Worm (Caenorhabditis elegans) whole organism, early embryonic: ENCODE results near the gene C06A1.6.

ENCODE experiments used
- B0310.2 ChIP-seq: sonication (generic microtip); optimal IDR thresholded peaks from 2 replicates; lab custom pipeline; 2016; ENCODE audit warnings: mild to moderate bottlenecking, missing genetic modification characterization, missing compliant biosample characterization
- F13C5.2 ChIP-seq: sonication (generic microtip); optimal IDR thresholded peaks from 2 replicates; lab custom pipeline; 2017; ENCODE audit warnings: mild to moderate bottlenecking, missing genetic modification characterization, inconsistent platforms, missing compliant biosample characterization
- aly-1 ChIP-seq: sonication (generic microtip); optimal IDR thresholded peaks from 2 replicates; lab custom pipeline; 2016; ENCODE audit warnings: missing genetic modification characterization, missing compliant biosample characterization
- ama-1 ChIP-seq: fragments of 150-350 bp; optimal IDR thresholded peaks from 2 replicates; lab custom pipeline; 2014
- ceh-13 ChIP-seq: fragments of 200-800 bp; sonication (Bioruptor generic); optimal IDR thresholded peaks from 2 replicates; lab custom pipeline; 2018; ENCODE audit warnings: mild to moderate bottlenecking, missing genetic modification characterization, missing compliant biosample characterization
- ceh-36 ChIP-seq: sonication (generic microtip); optimal IDR thresholded peaks from 2 replicates; lab custom pipeline; 2016; ENCODE audit warnings: missing genetic modification characterization, inconsistent platforms, missing compliant biosample characterization
- ets-7 ChIP-seq: sonication (generic microtip); optimal IDR thresholded peaks from 2 replicates; lab custom pipeline; 2016; ENCODE audit warnings: missing genotype, missing genetic modification characterization, missing compliant biosample characterization
- flt-1 ChIP-seq: fragments of 200-800 bp; sonication (Bioruptor generic); IDR thresholded peaks from 2 replicates; pipeline ENCODE4 v1.3.6; 2022; ENCODE audit warnings: missing genetic modification characterization, missing compliant biosample characterization
- hmbx-1 ChIP-seq: sonication (generic microtip); optimal IDR thresholded peaks from 2 replicates; lab custom pipeline; 2016; ENCODE audit warnings: mild to moderate bottlenecking, missing genetic modification characterization, missing compliant biosample characterization
- hmg-4 ChIP-seq: fragments of 200-800 bp; sonication (Bioruptor generic); optimal IDR thresholded peaks from 2 replicates; lab custom pipeline; 2018; ENCODE audit warnings: mild to moderate bottlenecking, missing genetic modification characterization, missing compliant biosample characterization
- hnd-1 ChIP-seq: sonication (generic microtip); optimal IDR thresholded peaks from 2 replicates; lab custom pipeline; 2016; ENCODE audit warnings: missing genetic modification characterization, missing compliant biosample characterization
- pes-1 ChIP-seq: fragments of 200-800 bp; sonication (Bioruptor generic); IDR thresholded peaks from 2 replicates; pipeline ENCODE4 v1.3.6; 2022; ENCODE audit warnings: missing genetic modification reagents, missing genetic modification characterization, missing compliant biosample characterization
- scrt-1 ChIP-seq: fragments of 200-800 bp; sonication (Bioruptor generic); IDR thresholded peaks from 2 replicates; pipeline ENCODE4 v1.3.6; 2022; ENCODE audit warnings: missing genetic modification characterization, missing compliant biosample characterization
- sea-1 ChIP-seq: fragments of 200-800 bp; sonication (Bioruptor generic); conservative IDR thresholded peaks from 2 replicates; pipeline ENCODE4 v1.3.6; 2022; ENCODE audit warnings: missing genetic modification characterization, missing compliant biosample characterization
- tbx-11 ChIP-seq: fragments of 200-800 bp; sonication (Bioruptor generic); IDR thresholded peaks from 2 replicates; pipeline ENCODE4 v1.3.6; 2022; ENCODE audit warnings: missing genetic modification characterization, missing compliant biosample characterization
- tbx-37 ChIP-seq: fragments of 200-800 bp; sonication (Bioruptor generic); conservative IDR thresholded peaks from 2 replicates; pipeline ENCODE4 v1.3.6; 2022; ENCODE audit warnings: missing genetic modification reagents, missing genetic modification characterization, missing compliant biosample characterization
- tra-4 ChIP-seq: sonication (generic microtip); optimal IDR thresholded peaks from 2 replicates; lab custom pipeline; 2017; ENCODE audit warnings: missing genetic modification characterization, missing compliant biosample characterization

Gene C06A1.6

ce11 chrII:10564578-10564977 lies at the start of gene C06A1.6, which contains the start of gene C06A1.7:
Gene C06A1.6 (minus strand): TSS chrII:10564678.
Gene C06A1.7 (plus strand): TSS chrII:10564891.
- TF ChIP-seq ama-1 (lab: Kevin White, UChicago) (no peak), hmbx-1 (tag; lab: Kevin White, UChicago) (no peak), tra-4 (no peak), hnd-1 (tag; lab: Kevin White, UChicago) (no peak)

ce11 chrII:10612743-10613142 lies 48.3 kb upstream of the C06A1.6 start, which contains the start of gene C14A4.12:
Gene C14A4.12 (plus strand): TSS chrII:10613043.
- no peak for TF ChIP-seq ets-7 (tag; lab: Kevin White, UChicago)
- TF ChIP-seq tra-4, result no peak
- no peak for TF ChIP-seq aly-1
- no peak for TF ChIP-seq scrt-1
- no peak for TF ChIP-seq ama-1 (lab: Kevin White, UChicago)
- no peak for TF ChIP-seq ceh-13 (GFP tag; lab: Kevin White, UChicago)
- no peak for TF ChIP-seq B0310.2 (tag; lab: Kevin White, UChicago)
- no peak for TF ChIP-seq hnd-1 (tag; lab: Kevin White, UChicago)
- no peak for TF ChIP-seq pes-1 (GFP tag; lab: Robert Waterston, UW)
- no peak for TF ChIP-seq sea-1 (GFP tag; lab: Robert Waterston, UW)
- no peak for TF ChIP-seq flt-1 (GFP tag; lab: Robert Waterston, UW)
- TF ChIP-seq tbx-37, result no peak
- no peak for TF ChIP-seq tbx-11 (GFP tag; lab: Robert Waterston, UW)
- no peak for TF ChIP-seq hmbx-1 (tag; lab: Kevin White, UChicago)
- no peak for TF ChIP-seq F13C5.2 (tag; lab: Kevin White, UChicago)
- no peak for TF ChIP-seq hmg-4 (GFP tag; lab: Kevin White, UChicago)
- no peak for TF ChIP-seq ceh-36

ce11 chrII:10608821-10609220 lies 44.3 kb upstream of the C06A1.6 start:
- TF ChIP-seq scrt-1, result no peak
- no peak for TF ChIP-seq tra-4
- TF ChIP-seq aly-1, result no peak
- no peak for TF ChIP-seq ets-7 (tag; lab: Kevin White, UChicago)

ce11 chrII:10607238-10607961 lies 42.9 kb upstream of the C06A1.6 start, which contains the start of gene ccm-3:
Gene ccm-3 (minus strand): TSS chrII:10607275.
- TF ChIP-seq ets-7 (tag; lab: Kevin White, UChicago) (no peak), ceh-36 (no peak), B0310.2 (tag; lab: Kevin White, UChicago) (no peak), tbx-11 (GFP tag; lab: Robert Waterston, UW) (no peak), tra-4 (no peak)

ce11 chrII:10605512-10605911 lies 41.0 kb upstream of the C06A1.6 start, which contains the start of gene taf-13:
Gene taf-13 (minus strand): TSS chrII:10605612.
- TF ChIP-seq F13C5.2 (tag; lab: Kevin White, UChicago), result no peak
- TF ChIP-seq ets-7 (tag; lab: Kevin White, UChicago), result no peak
- TF ChIP-seq sea-1 (GFP tag; lab: Robert Waterston, UW), result no peak
- TF ChIP-seq hmg-4 (GFP tag; lab: Kevin White, UChicago), result no peak
- TF ChIP-seq tra-4, result no peak
- no peak for TF ChIP-seq ceh-36

- TF ChIP-seq sea-1 (GFP tag; lab: Robert Waterston, UW) (no peak), hmg-4 (GFP tag; lab: Kevin White, UChicago) (no peak), tbx-11 (GFP tag; lab: Robert Waterston, UW) (no peak), B0310.2 (tag; lab: Kevin White, UChicago) (no peak), flt-1 (GFP tag; lab: Robert Waterston, UW) (no peak), ets-7 (tag; lab: Kevin White, UChicago) (no peak), tbx-37 (no peak), scrt-1 (no peak), pes-1 (GFP tag; lab: Robert Waterston, UW) (no peak), tra-4 (no peak), ama-1 (lab: Kevin White, UChicago) (no peak), hmbx-1 (tag; lab: Kevin White, UChicago) (no peak), ceh-36 (no peak), F13C5.2 (tag; lab: Kevin White, UChicago) (no peak), aly-1 (no peak), hnd-1 (tag; lab: Kevin White, UChicago) (no peak), ceh-13 (GFP tag; lab: Kevin White, UChicago) (no peak)
Measured at ce11 chrII:10603560-10603959, 39.1 kb upstream of the C06A1.6 start.

- TF ChIP-seq ama-1 (lab: Kevin White, UChicago) (no peak), ceh-13 (GFP tag; lab: Kevin White, UChicago) (no peak), scrt-1 (no peak), hmbx-1 (tag; lab: Kevin White, UChicago) (no peak), tbx-37 (no peak), tbx-11 (GFP tag; lab: Robert Waterston, UW) (no peak), F13C5.2 (tag; lab: Kevin White, UChicago) (no peak), hnd-1 (tag; lab: Kevin White, UChicago) (no peak), ceh-36 (no peak), flt-1 (GFP tag; lab: Robert Waterston, UW) (no peak), B0310.2 (tag; lab: Kevin White, UChicago) (no peak), sea-1 (GFP tag; lab: Robert Waterston, UW) (no peak), hmg-4 (GFP tag; lab: Kevin White, UChicago) (no peak), aly-1 (no peak), ets-7 (tag; lab: Kevin White, UChicago) (no peak)
Measured at ce11 chrII:10602184-10602583, 37.7 kb upstream of the C06A1.6 start, which contains the start of gene srv-2. Gene srv-2 (minus strand): TSS chrII:10602284.
